Worm (Caenorhabditis elegans) whole organism, late embryonic: ENCODE data around the gene C32D5.14.
A peak's percentile ranks its signal among the peaks of the same experiment; 100 is the strongest.

ENCODE experiments used
- C08G9.2 ChIP-seq: sonication (generic microtip); optimal IDR thresholded peaks from 2 replicates; lab custom pipeline; 2016; ENCODE audit warnings: mild to moderate bottlenecking, missing genetic modification characterization, moderate library complexity, missing compliant biosample characterization
- C38D4.7 ChIP-seq: fragments of 200-800 bp; sonication (Bioruptor generic); optimal IDR thresholded peaks from 2 replicates; lab custom pipeline; 2018; ENCODE audit warnings: mild to moderate bottlenecking, missing genetic modification characterization, moderate library complexity, missing compliant biosample characterization
- F13H6.1 ChIP-seq: sonication (generic microtip); optimal IDR thresholded peaks from 2 replicates; lab custom pipeline; 2016; ENCODE audit warnings: missing genetic modification characterization, missing compliant biosample characterization
- K02D7.2 ChIP-seq: sonication (generic microtip); optimal IDR thresholded peaks from 2 replicates; lab custom pipeline; 2017; ENCODE audit warnings: mild to moderate bottlenecking, missing genetic modification characterization, missing compliant biosample characterization
- T23F11.4 ChIP-seq: fragments of 200-800 bp; sonication (Bioruptor generic); optimal IDR thresholded peaks from 2 replicates; lab custom pipeline; 2018; ENCODE audit warnings: mild to moderate bottlenecking, missing genetic modification characterization, missing compliant biosample characterization
- ahr-1 ChIP-seq: sonication (generic microtip); optimal IDR thresholded peaks from 2 replicates; lab custom pipeline; 2016; ENCODE audit warnings: missing genetic modification characterization, missing compliant biosample characterization
- ceh-19 ChIP-seq: fragments of 200-800 bp; sonication (Bioruptor generic); optimal IDR thresholded peaks from 2 replicates; lab custom pipeline; 2018; ENCODE audit warnings: mild to moderate bottlenecking, missing genetic modification characterization, missing compliant biosample characterization
- ceh-2 ChIP-seq: sonication (generic microtip); optimal IDR thresholded peaks from 2 replicates; lab custom pipeline; 2016; ENCODE audit warnings: missing genotype, missing genetic modification characterization, missing compliant biosample characterization
- ceh-22 ChIP-seq: sonication (generic microtip); optimal IDR thresholded peaks from 2 replicates; lab custom pipeline; 2017; ENCODE audit warnings: missing biosample characterization, missing genetic modification characterization
- ceh-30 ChIP-seq: fragments of 150-350 bp; optimal IDR thresholded peaks from 2 replicates; lab custom pipeline; 2014; ENCODE audit warnings: missing biosample characterization, missing genetic modification characterization
- ceh-34 ChIP-seq: sonication (generic microtip); optimal IDR thresholded peaks from 2 replicates; lab custom pipeline; 2016; ENCODE audit warnings: mild to moderate bottlenecking, missing genetic modification characterization, missing compliant biosample characterization
- ceh-45 ChIP-seq: fragments of 200-800 bp; sonication (Bioruptor generic); IDR thresholded peaks from 2 replicates; pipeline ENCODE4 v1.3.6; 2022; ENCODE audit warnings: missing genetic modification reagents, missing genetic modification characterization, missing compliant biosample characterization
- dve-1 ChIP-seq: sonication (generic microtip); optimal IDR thresholded peaks from 2 replicates; lab custom pipeline; 2017; ENCODE audit warnings: antibody characterized with exemption, mild to moderate bottlenecking, missing genetic modification characterization, missing compliant biosample characterization
- elt-2 ChIP-seq: sonication (generic microtip); optimal IDR thresholded peaks from 2 replicates; lab custom pipeline; 2016; ENCODE audit warnings: missing genetic modification reagents, missing genetic modification characterization, missing compliant biosample characterization
- fax-1 ChIP-seq: sonication (generic microtip); optimal IDR thresholded peaks from 2 replicates; lab custom pipeline; 2016; ENCODE audit warnings: missing genotype, missing genetic modification characterization, missing compliant biosample characterization
- fkh-10 ChIP-seq: fragments of 150-350 bp; optimal IDR thresholded peaks from 2 replicates; lab custom pipeline; 2014; ENCODE audit warnings: missing biosample characterization, missing genetic modification reagents, missing genetic modification characterization
- fkh-6 ChIP-seq: sonication (generic microtip); optimal IDR thresholded peaks from 2 replicates; lab custom pipeline; 2016; ENCODE audit warnings: missing genetic modification characterization, missing compliant biosample characterization
- hlh-13 ChIP-seq: fragments of 200-800 bp; sonication (Bioruptor generic); optimal IDR thresholded peaks from 2 replicates; lab custom pipeline; 2018; ENCODE audit warnings: mild to moderate bottlenecking, missing genetic modification characterization, missing compliant biosample characterization
- hlh-30 ChIP-seq: sonication (generic microtip); optimal IDR thresholded peaks from 2 replicates; lab custom pipeline; 2017; ENCODE audit warnings: antibody characterized with exemption, missing genetic modification characterization, missing compliant biosample characterization; ENCODE audit not compliant: insufficient read depth
- lim-6 ChIP-seq: sonication (generic microtip); optimal IDR thresholded peaks from 2 replicates; lab custom pipeline; 2016; ENCODE audit warnings: missing genetic modification characterization, missing compliant biosample characterization
- madf-2 ChIP-seq: sonication (generic microtip); optimal IDR thresholded peaks from 2 replicates; lab custom pipeline; 2017; ENCODE audit warnings: missing genetic modification characterization, missing compliant biosample characterization
- mec-3 ChIP-seq: sonication (generic microtip); optimal IDR thresholded peaks from 2 replicates; lab custom pipeline; 2016; ENCODE audit warnings: borderline replicate concordance, missing genetic modification characterization, missing compliant biosample characterization
- nfya-1 ChIP-seq: sonication (generic microtip); optimal IDR thresholded peaks from 2 replicates; lab custom pipeline; 2017; ENCODE audit warnings: missing genetic modification characterization, mild to moderate bottlenecking, missing compliant biosample characterization, antibody characterized with exemption, moderate library complexity
- nhr-11 ChIP-seq: fragments of 150-350 bp; optimal IDR thresholded peaks from 2 replicates; lab custom pipeline; 2014; ENCODE audit warnings: missing biosample characterization, missing genetic modification characterization
- odd-2 ChIP-seq: sonication (generic microtip); optimal IDR thresholded peaks from 2 replicates; lab custom pipeline; 2017; ENCODE audit warnings: antibody characterized with exemption, mild to moderate bottlenecking, missing genetic modification characterization, missing compliant biosample characterization
- pag-3 ChIP-seq: sonication (generic microtip); optimal IDR thresholded peaks from 2 replicates; lab custom pipeline; 2016; ENCODE audit warnings: missing compliant biosample characterization, missing genetic modification characterization, borderline replicate concordance
- pat-9 ChIP-seq: fragments of 200-800 bp; sonication (Bioruptor generic); optimal IDR thresholded peaks from 2 replicates; lab custom pipeline; 2018; ENCODE audit warnings: mild to moderate bottlenecking, missing genetic modification characterization, moderate library complexity, missing compliant biosample characterization
- pax-1 ChIP-seq: fragments of 150-350 bp; optimal IDR thresholded peaks from 2 replicates; lab custom pipeline; 2014; ENCODE audit warnings: missing biosample characterization, missing genetic modification characterization
- pqm-1 ChIP-seq: sonication (generic microtip); optimal IDR thresholded peaks from 2 replicates; lab custom pipeline; 2016; ENCODE audit warnings: missing genetic modification characterization, missing compliant biosample characterization
- ref-2 ChIP-seq: sonication (generic microtip); optimal IDR thresholded peaks from 2 replicates; lab custom pipeline; 2016; ENCODE audit warnings: missing genetic modification characterization, missing compliant biosample characterization
- rnt-1 ChIP-seq: sonication (generic microtip); optimal IDR thresholded peaks from 2 replicates; lab custom pipeline; 2016; ENCODE audit warnings: missing genetic modification characterization, missing compliant biosample characterization
- syd-9 ChIP-seq: sonication (generic microtip); optimal IDR thresholded peaks from 2 replicates; lab custom pipeline; 2016; ENCODE audit warnings: mild to moderate bottlenecking, missing genetic modification characterization, moderate library complexity, missing compliant biosample characterization
- tbx-2 ChIP-seq: sonication (generic microtip); optimal IDR thresholded peaks from 2 replicates; lab custom pipeline; 2016; ENCODE audit warnings: missing genetic modification characterization, missing compliant biosample characterization
- tbx-7 ChIP-seq: sonication (generic microtip); optimal IDR thresholded peaks from 2 replicates; lab custom pipeline; 2016; ENCODE audit warnings: missing genotype, missing genetic modification characterization, missing compliant biosample characterization
- unc-42 ChIP-seq: sonication (generic microtip); optimal IDR thresholded peaks from 2 replicates; lab custom pipeline; 2016; ENCODE audit warnings: missing genotype, missing genetic modification characterization, missing compliant biosample characterization
- unc-55 ChIP-seq: sonication (generic microtip); optimal IDR thresholded peaks from 2 replicates; lab custom pipeline; 2017; ENCODE audit warnings: missing biosample characterization, missing genetic modification reagents, missing genetic modification characterization

Gene C32D5.14

DNA sequence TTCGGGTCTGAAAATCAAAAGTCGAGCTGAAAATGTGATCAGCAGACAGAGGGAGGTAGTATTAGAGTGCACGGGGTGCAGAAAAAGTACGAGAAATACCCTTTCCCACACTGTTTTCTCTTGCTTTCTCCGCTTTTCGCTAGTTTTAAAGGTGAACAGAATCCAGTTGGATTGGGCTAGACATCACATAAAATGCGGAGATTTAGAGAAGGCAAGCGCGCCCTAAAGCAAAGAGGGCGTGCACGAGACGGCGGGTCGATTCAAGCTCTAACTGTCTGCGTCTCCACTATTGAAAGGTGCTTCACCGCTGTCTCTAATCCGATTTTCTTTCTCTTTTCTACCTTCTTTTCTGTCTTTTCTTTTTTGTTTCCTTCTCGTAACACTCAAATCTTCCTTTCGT, 34.8 kb downstream of the C32D5.14 start (continued):
- TF ChIP-seq C08G9.2 (tag; lab: Kevin White, UChicago) (no peak), ceh-34 (tag; lab: Kevin White, UChicago) (no peak), ceh-19 (GFP tag; lab: Kevin White, UChicago) (no peak), unc-42 (tag; lab: Kevin White, UChicago) (peak; percentile 96), fkh-6 (tag; lab: Kevin White, UChicago) (no peak), madf-2 (tag; lab: Kevin White, UChicago) (no peak), hlh-13 (GFP tag; lab: Kevin White, UChicago) (no peak), mec-3 (tag; lab: Kevin White, UChicago) (no peak), pqm-1 (tag; lab: Kevin White, UChicago) (no peak), ceh-30 (tag; lab: Kevin White, UChicago) (no peak), fax-1 (tag; lab: Kevin White, UChicago) (no peak), nhr-11 (tag; lab: Kevin White, UChicago) (no peak), odd-2 (tag; lab: Kevin White, UChicago) (no peak), hlh-30 (peak; percentile 98), tbx-7 (tag; lab: Kevin White, UChicago) (no peak), nfya-1 (tag; lab: Kevin White, UChicago) (peak; percentile 75)

DNA sequence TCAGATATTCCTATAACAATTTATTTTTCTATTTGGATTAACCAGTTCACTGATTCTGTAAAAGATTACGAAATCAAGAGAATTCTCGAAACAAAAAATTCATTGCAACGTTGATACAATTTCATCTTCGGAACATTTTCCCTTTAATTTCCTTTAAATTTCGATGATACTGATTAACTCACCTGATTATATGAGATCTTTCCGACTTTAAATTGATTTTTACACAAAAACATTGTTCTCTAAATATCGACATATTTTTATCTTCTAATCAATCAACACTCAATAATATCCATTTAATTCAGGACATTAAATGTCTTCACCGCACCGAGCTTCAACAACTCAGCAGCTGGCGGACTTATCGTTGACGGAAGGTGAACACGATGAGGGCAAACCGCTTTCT, 35.7 kb downstream of the C32D5.14 start, which contains the start of gene lin-23:
lin-23 (plus strand) TSS at position 301 of the 400 bp plus-strand sequence.
- TF ChIP-seq dve-1 (tag; lab: Kevin White, UChicago) (no peak), F13H6.1 (tag; lab: Kevin White, UChicago) (no peak), ceh-22 (tag; lab: Kevin White, UChicago) (no peak), elt-2 (tag; lab: Kevin White, UChicago) (no peak), K02D7.2 (tag; lab: Kevin White, UChicago) (no peak), tbx-2 (tag; lab: Kevin White, UChicago) (no peak), rnt-1 (tag; lab: Kevin White, UChicago) (no peak), ceh-34 (tag; lab: Kevin White, UChicago) (no peak), ahr-1 (tag; lab: Kevin White, UChicago) (no peak), pat-9 (tag; lab: Kevin White, UChicago) (no peak), ceh-2 (tag; lab: Kevin White, UChicago) (no peak), C38D4.7 (GFP tag; lab: Kevin White, UChicago) (no peak), ref-2 (tag; lab: Kevin White, UChicago) (no peak), ceh-45 (GFP tag; lab: Robert Waterston, UW) (no peak), fkh-6 (tag; lab: Kevin White, UChicago) (no peak), lim-6 (no peak), pag-3 (tag; lab: Kevin White, UChicago) (no peak), pax-1 (tag; lab: Kevin White, UChicago) (no peak)
- TF ChIP-seq, all 69 proteins: peak for 0

DNA sequence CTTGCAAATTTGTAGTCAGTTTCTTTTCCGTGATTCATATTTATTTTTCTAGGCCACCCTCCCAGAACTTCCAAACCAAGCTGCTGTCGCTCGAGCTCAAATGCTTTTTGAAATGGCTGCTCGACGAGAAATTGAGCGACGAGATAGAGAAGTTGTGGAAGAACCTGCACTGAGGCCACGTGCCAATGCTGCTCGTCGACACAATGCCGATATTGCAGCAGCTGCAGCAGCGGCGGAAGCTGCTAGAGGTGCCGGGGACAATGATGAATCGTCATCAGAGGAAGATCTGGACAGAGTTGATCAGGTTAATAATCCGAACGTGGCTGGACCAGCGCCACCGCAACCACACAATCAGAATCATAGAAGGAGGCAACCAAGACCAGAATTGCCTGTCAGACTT, 38.1 kb downstream of the C32D5.14 start:
- TF ChIP-seq hlh-13 (GFP tag; lab: Kevin White, UChicago) (no peak), lim-6 (no peak), odd-2 (tag; lab: Kevin White, UChicago) (no peak), dve-1 (tag; lab: Kevin White, UChicago) (no peak), T23F11.4 (no peak), unc-55 (no peak), syd-9 (tag; lab: Kevin White, UChicago) (no peak), ceh-30 (tag; lab: Kevin White, UChicago) (no peak), fkh-10 (GFP tag; lab: Kevin White, UChicago) (no peak), nfya-1 (tag; lab: Kevin White, UChicago) (no peak), pag-3 (tag; lab: Kevin White, UChicago) (no peak)
